Worm (Caenorhabditis elegans): ENCODE data around the gene cdr-2.

Gene cdr-2

DNA sequence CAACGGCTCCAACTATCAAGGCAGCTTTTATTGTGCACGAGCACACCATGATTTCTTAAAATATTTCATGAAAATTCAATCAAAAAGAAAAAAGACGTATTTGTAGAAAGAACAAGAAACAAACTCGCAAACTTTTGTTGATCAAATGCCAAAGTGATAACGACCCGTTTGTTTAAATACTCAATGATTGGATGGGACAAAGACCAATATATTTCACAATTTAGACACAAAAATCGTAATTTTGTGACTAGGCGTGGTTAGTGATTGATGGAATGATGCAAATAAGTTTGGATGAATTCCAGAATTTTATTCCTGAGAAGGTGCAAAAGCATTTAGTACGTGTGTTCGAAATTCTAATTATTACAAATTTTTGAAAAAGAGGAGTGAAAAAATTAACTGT lies at the start of gene cdr-2:
Gene cdr-2 (minus strand): TSS at position 54 of the 400 bp plus-strand sequence.
- TF ChIP-seq ceh-13 (GFP tag; optimal IDR thresholded peaks at IDR 0.05) (no peak), aly-1 (tag; optimal IDR thresholded peaks at IDR 0.05) (no peak), B0310.2 (tag; optimal IDR thresholded peaks at IDR 0.05) (no peak), tbx-11 (GFP tag; IDR thresholded peaks at IDR 0.05) (no peak), flt-1 (GFP tag; IDR thresholded peaks at IDR 0.05) (no peak), tra-4 (tag; optimal IDR thresholded peaks at IDR 0.05) (no peak), pes-1 (GFP tag; IDR thresholded peaks at IDR 0.05) (no peak)

DNA sequence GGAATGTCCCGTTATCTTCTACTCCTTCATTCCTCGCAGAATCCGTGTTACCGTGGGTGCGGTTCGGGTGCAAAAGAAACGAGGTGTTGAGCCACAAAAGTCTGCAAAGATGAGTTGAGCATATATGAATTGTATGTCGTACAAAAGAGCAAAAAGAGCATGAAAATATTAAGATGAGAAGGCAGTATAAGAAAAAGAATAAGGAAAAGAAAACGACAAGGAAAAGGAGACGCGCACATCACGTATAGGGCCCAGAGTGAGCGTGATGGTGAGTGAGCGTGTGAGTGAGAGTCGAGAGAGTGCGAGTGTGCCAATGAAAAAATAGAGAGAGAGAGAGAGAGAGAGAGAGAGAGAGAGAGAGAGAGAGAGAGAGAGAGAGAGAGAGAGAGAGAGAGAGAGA lies 47.4 kb upstream of the cdr-2 start, which contains the start of gene egl-10:
Gene egl-10 (minus strand): TSS at position 101 of the 400 bp plus-strand sequence.
- no peak for TF ChIP-seq tra-4 (tag; optimal IDR thresholded peaks at IDR 0.05)
- TF ChIP-seq hmg-4 (GFP tag; optimal IDR thresholded peaks at IDR 0.05), result no peak
- no peak for TF ChIP-seq ceh-36 (tag; optimal IDR thresholded peaks at IDR 0.05)
- no peak for TF ChIP-seq F13C5.2 (tag; optimal IDR thresholded peaks at IDR 0.05)
- no peak for TF ChIP-seq sea-1 (GFP tag; conservative IDR thresholded peaks at IDR 0.05)
- TF ChIP-seq ceh-13 (GFP tag; optimal IDR thresholded peaks at IDR 0.05), result no peak
- no peak for TF ChIP-seq B0310.2 (tag; optimal IDR thresholded peaks at IDR 0.05)
- TF ChIP-seq aly-1 (tag; optimal IDR thresholded peaks at IDR 0.05), result no peak
- no peak for TF ChIP-seq ets-7 (tag; optimal IDR thresholded peaks at IDR 0.05)
- TF ChIP-seq hnd-1 (tag; optimal IDR thresholded peaks at IDR 0.05), result no peak
- no peak for TF ChIP-seq pes-1 (GFP tag; IDR thresholded peaks at IDR 0.05)
- no peak for TF ChIP-seq tbx-37 (GFP tag; conservative IDR thresholded peaks at IDR 0.05)
- TF ChIP-seq flt-1 (GFP tag; IDR thresholded peaks at IDR 0.05), result no peak

DNA sequence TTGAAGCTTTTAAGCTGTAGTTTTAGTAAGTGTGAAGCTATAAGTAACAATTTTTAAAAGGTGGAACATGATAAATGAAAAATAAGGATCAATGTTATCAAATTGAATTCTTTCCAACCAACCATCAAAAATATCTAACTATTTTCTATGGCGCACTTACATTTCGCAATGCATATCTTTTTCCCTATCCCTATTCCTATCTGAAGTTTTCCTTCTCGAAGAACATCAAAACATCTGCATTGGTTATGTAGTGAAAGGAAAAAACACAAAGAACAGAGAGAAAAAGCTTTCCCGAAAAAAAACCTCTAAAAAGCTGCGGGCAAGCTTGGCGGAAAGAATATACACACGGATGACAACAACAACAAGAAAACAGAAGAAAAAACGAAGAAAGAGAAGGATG lies 45.1 kb upstream of the cdr-2 start:
- TF ChIP-seq hmbx-1 (tag; optimal IDR thresholded peaks at IDR 0.05) (no peak), sea-1 (GFP tag; conservative IDR thresholded peaks at IDR 0.05) (no peak), B0310.2 (tag; optimal IDR thresholded peaks at IDR 0.05) (no peak), tbx-11 (GFP tag; IDR thresholded peaks at IDR 0.05) (no peak), flt-1 (GFP tag; IDR thresholded peaks at IDR 0.05) (no peak), scrt-1 (GFP tag; IDR thresholded peaks at IDR 0.05) (no peak), tra-4 (tag; optimal IDR thresholded peaks at IDR 0.05) (no peak), ceh-13 (GFP tag; optimal IDR thresholded peaks at IDR 0.05) (no peak), ceh-36 (tag; optimal IDR thresholded peaks at IDR 0.05) (no peak), hmg-4 (GFP tag; optimal IDR thresholded peaks at IDR 0.05) (no peak), ama-1 (optimal IDR thresholded peaks at IDR 0.05) (no peak), hnd-1 (tag; optimal IDR thresholded peaks at IDR 0.05) (no peak), tbx-37 (GFP tag; conservative IDR thresholded peaks at IDR 0.05) (no peak), pes-1 (GFP tag; IDR thresholded peaks at IDR 0.05) (no peak), F13C5.2 (tag; optimal IDR thresholded peaks at IDR 0.05) (no peak), ets-7 (tag; optimal IDR thresholded peaks at IDR 0.05) (no peak)

- no peak for TF ChIP-seq hmbx-1 (tag; optimal IDR thresholded peaks at IDR 0.05)
- TF ChIP-seq hnd-1 (tag; optimal IDR thresholded peaks at IDR 0.05), result no peak
- TF ChIP-seq B0310.2 (tag; optimal IDR thresholded peaks at IDR 0.05), result no peak
- no peak for TF ChIP-seq aly-1 (tag; optimal IDR thresholded peaks at IDR 0.05)
- no peak for TF ChIP-seq ama-1 (optimal IDR thresholded peaks at IDR 0.05)
- TF ChIP-seq ets-7 (tag; optimal IDR thresholded peaks at IDR 0.05), result no peak
- no peak for TF ChIP-seq ceh-36 (tag; optimal IDR thresholded peaks at IDR 0.05)
- no peak for TF ChIP-seq flt-1 (GFP tag; IDR thresholded peaks at IDR 0.05)
- TF ChIP-seq pes-1 (GFP tag; IDR thresholded peaks at IDR 0.05), result no peak
Measured at ce11 chrV:12455695-12456094, 40.2 kb upstream of the cdr-2 start.

DNA sequence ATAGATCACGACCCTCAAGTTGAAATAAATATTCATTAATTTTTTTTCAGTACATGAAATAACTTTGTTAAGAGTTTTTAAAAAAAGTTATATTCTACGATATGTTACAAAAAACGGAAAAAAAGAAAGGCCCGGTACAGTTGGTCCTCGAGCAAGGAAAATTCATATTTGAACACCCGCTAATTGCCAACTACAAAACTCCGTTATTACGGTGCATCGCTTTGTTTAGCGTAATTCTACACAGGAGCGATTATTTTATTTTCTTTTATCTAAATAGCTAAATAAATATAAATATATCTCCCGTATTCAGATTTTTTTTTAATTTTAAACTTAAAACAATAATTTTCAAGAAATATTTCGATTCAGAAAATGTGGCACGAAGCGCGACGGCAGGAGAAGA lies 34.9 kb upstream of the cdr-2 start, which contains the start of gene F28C1.1:
Gene F28C1.1 (plus strand): TSS at position 365 of the 400 bp plus-strand sequence.
- no peak for TF ChIP-seq aly-1 (tag; optimal IDR thresholded peaks at IDR 0.05)
- peak; percentile 17 for TF ChIP-seq F13C5.2 (tag; optimal IDR thresholded peaks at IDR 0.05)

DNA sequence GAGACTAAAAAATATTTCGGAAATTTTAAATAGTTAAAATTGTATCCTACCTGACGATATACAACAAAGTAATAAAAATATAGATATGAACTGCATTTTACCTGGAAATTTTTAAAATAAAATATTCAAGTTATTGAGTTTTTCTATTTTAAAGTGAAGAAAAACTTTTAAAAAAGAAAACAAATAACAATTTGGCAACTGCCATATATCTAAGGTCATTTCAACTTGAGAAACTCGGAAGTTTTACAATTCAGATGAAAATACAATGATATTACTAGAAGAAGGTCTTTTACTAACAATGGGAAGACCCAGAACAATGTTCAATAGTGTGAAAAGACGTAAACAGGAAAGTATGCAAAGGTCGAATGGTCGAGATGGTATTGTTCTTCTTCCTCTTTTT lies 34.4 kb upstream of the cdr-2 start, which contains the start of gene C54D10.10:
Gene C54D10.10 (minus strand): TSS at position 101 of the 400 bp plus-strand sequence.
- TF ChIP-seq ama-1 (optimal IDR thresholded peaks at IDR 0.05) (no peak), tbx-37 (GFP tag; conservative IDR thresholded peaks at IDR 0.05) (no peak), tbx-11 (GFP tag; IDR thresholded peaks at IDR 0.05) (no peak)

DNA sequence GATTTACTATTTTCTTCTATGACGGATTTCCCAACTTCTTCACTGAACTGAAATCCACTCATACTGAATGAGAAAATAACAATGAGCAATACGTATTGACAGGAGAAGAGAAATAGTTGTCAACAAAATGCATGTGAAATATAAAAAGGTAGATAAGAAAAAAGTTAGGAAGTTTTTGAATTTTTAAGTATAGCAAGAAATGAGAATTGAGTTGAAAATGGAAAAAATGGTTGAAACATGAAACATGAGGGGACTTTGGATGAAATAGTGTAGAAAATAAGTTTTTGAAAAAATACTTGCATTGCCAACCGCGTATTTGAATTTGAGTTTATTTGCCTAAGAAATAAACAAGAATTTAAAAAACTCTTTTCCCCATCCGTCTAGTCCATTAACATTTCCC lies 31.4 kb upstream of the cdr-2 start, which contains the start of the genes pals-38 and C54D10.9:
Gene pals-38 (minus strand): TSS at position 101 of the 400 bp plus-strand sequence.
Gene C54D10.9 (plus strand): TSS at position 259 of the 400 bp plus-strand sequence.
- no peak for TF ChIP-seq ceh-36 (tag; optimal IDR thresholded peaks at IDR 0.05)
- TF ChIP-seq tbx-11 (GFP tag; IDR thresholded peaks at IDR 0.05), result no peak
- TF ChIP-seq B0310.2 (tag; optimal IDR thresholded peaks at IDR 0.05), result no peak
- no peak for TF ChIP-seq tbx-37 (GFP tag; conservative IDR thresholded peaks at IDR 0.05)

DNA sequence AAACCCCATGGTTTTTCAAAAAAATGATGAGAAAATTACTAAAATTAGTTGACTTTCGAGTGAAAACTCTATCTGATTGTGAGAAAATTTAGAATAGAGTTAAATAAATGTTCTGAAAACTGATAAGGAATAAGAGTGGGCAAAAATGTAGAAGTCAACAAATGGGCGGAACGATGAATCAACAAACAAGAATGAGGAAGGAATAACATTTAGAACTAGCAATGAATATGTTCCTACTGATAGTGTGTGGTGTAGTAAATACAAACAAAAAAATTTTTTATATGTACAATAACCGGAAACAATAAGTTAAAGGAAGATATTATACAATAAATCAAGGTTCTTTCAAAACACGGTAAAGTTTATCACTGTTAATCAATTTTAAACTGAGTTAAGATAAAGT lies 28.2 kb upstream of the cdr-2 start, which contains the start of gene pals-39:
Gene pals-39 (minus strand): TSS at position 101 of the 400 bp plus-strand sequence.
- TF ChIP-seq flt-1 (GFP tag; IDR thresholded peaks at IDR 0.05) (no peak), hnd-1 (tag; optimal IDR thresholded peaks at IDR 0.05) (no peak), hmbx-1 (tag; optimal IDR thresholded peaks at IDR 0.05) (no peak), tra-4 (tag; optimal IDR thresholded peaks at IDR 0.05) (no peak), tbx-11 (GFP tag; IDR thresholded peaks at IDR 0.05) (no peak), hmg-4 (GFP tag; optimal IDR thresholded peaks at IDR 0.05) (no peak), sea-1 (GFP tag; conservative IDR thresholded peaks at IDR 0.05) (no peak)

- TF ChIP-seq scrt-1 (GFP tag; IDR thresholded peaks at IDR 0.05) (no peak), hnd-1 (tag; optimal IDR thresholded peaks at IDR 0.05) (no peak), B0310.2 (tag; optimal IDR thresholded peaks at IDR 0.05) (no peak), ama-1 (optimal IDR thresholded peaks at IDR 0.05) (no peak), sea-1 (GFP tag; conservative IDR thresholded peaks at IDR 0.05) (no peak), F13C5.2 (tag; optimal IDR thresholded peaks at IDR 0.05) (no peak)
Measured at ce11 chrV:12441420-12441819, 25.9 kb upstream of the cdr-2 start, which contains the start of gene pals-37. Gene pals-37, minus strand, starts transcription at chrV:12441520.

Data from whole organism, early embryonic.